Worm (Caenorhabditis elegans) whole organism, L4 larva: ENCODE results near the gene T26E4.9.

Experiments
- D1046.2 ChIP-seq: fragments of 200-800 bp; sonication (Bioruptor generic); IDR thresholded peaks from 2 replicates; pipeline ENCODE4 v1.3.6; 2022; ENCODE audit warnings: missing genetic modification characterization, missing compliant biosample characterization
- F10B5.3 ChIP-seq: sonication (generic microtip); optimal IDR thresholded peaks from 2 replicates; lab custom pipeline; 2016; ENCODE audit warnings: mild to moderate bottlenecking, missing genetic modification characterization, missing compliant biosample characterization
- F37D6.2 ChIP-seq: sonication (generic microtip); optimal IDR thresholded peaks from 2 replicates; lab custom pipeline; 2016; ENCODE audit warnings: mild to moderate bottlenecking, missing genetic modification characterization, missing compliant biosample characterization
- Y75B8A.6 ChIP-seq: fragments of 200-800 bp; sonication (Bioruptor generic); IDR thresholded peaks from 2 replicates; pipeline ENCODE4 v1.3.6; 2022; ENCODE audit warnings: missing genetic modification reagents, missing genetic modification characterization, missing compliant biosample characterization
- aha-1 ChIP-seq: fragments of 150-350 bp; peaks from one replicate; lab custom pipeline; 2014; ENCODE audit warnings: missing biosample characterization, missing genetic modification characterization
- arid-1 ChIP-seq: fragments of 200-800 bp; sonication (Bioruptor generic); conservative IDR thresholded peaks from 2 replicates; pipeline ENCODE4 v1.3.6; 2022; ENCODE audit warnings: missing genetic modification reagents, missing genetic modification characterization, missing compliant biosample characterization
- ceh-28 ChIP-seq: fragments of 150-350 bp; optimal IDR thresholded peaks from 2 replicates; lab custom pipeline; 2014; ENCODE audit warnings: missing biosample characterization, missing genetic modification reagents, missing genetic modification characterization
- ceh-44 ChIP-seq: fragments of 200-800 bp; sonication (Bioruptor generic); IDR thresholded peaks from 2 replicates; pipeline ENCODE4 v1.3.6; 2022; ENCODE audit warnings: missing genetic modification reagents, missing genetic modification characterization, missing compliant biosample characterization
- ces-1 ChIP-seq: fragments of 150-350 bp; sonication (generic microtip); optimal IDR thresholded peaks from 4 replicates; lab custom pipeline; 2014; ENCODE audit warnings: missing biosample characterization, missing genetic modification reagents, missing genetic modification characterization
- cey-2 ChIP-seq: sonication (generic microtip); optimal IDR thresholded peaks from 3 replicates; lab custom pipeline; 2017; ENCODE audit warnings: missing genetic modification characterization, mild to moderate bottlenecking, missing compliant biosample characterization, antibody characterized with exemption, borderline replicate concordance; ENCODE audit not compliant: insufficient read depth
- daf-12 ChIP-seq: fragments of 150-350 bp; optimal IDR thresholded peaks from 2 replicates; lab custom pipeline; 2014; ENCODE audit warnings: missing biosample characterization, missing genetic modification reagents, missing genetic modification characterization
- daf-19 ChIP-seq: fragments of 200-800 bp; sonication (Bioruptor generic); conservative IDR thresholded peaks from 2 replicates; pipeline ENCODE4 v1.3.6; 2022; ENCODE audit warnings: missing genetic modification characterization, missing compliant biosample characterization
- daf-8 ChIP-seq: fragments of 200-800 bp; sonication (Bioruptor generic); IDR thresholded peaks from 2 replicates; pipeline ENCODE4 v1.3.6; 2022; ENCODE audit warnings: missing genetic modification characterization, missing compliant biosample characterization
- dmd-6 ChIP-seq: fragments of 200-800 bp; sonication (Bioruptor generic); IDR thresholded peaks from 2 replicates; pipeline ENCODE4 v1.3.6; 2022; ENCODE audit warnings: missing genetic modification reagents, missing genetic modification characterization, missing compliant biosample characterization
- dmd-8 ChIP-seq: fragments of 200-800 bp; sonication (Bioruptor generic); IDR thresholded peaks from 2 replicates; pipeline ENCODE4 v1.3.6; 2022; ENCODE audit warnings: missing genetic modification characterization, missing compliant biosample characterization
- dve-1 ChIP-seq: sonication (generic microtip); optimal IDR thresholded peaks from 2 replicates; lab custom pipeline; 2017; ENCODE audit warnings: antibody characterized with exemption, mild to moderate bottlenecking, missing genetic modification characterization, missing compliant biosample characterization; ENCODE audit not compliant: insufficient read depth
- egl-43 ChIP-seq: fragments of 200-800 bp; sonication (Bioruptor generic); IDR thresholded peaks from 2 replicates; pipeline ENCODE4 v1.3.6; 2022; ENCODE audit warnings: missing genetic modification reagents, missing genetic modification characterization, missing compliant biosample characterization
- fos-1 ChIP-seq: fragments of 150-350 bp; optimal IDR thresholded peaks from 2 replicates; lab custom pipeline; 2014; ENCODE audit warnings: missing biosample characterization, missing genetic modification characterization
- hlh-11 ChIP-seq: fragments of 200-800 bp; sonication (Bioruptor generic); optimal IDR thresholded peaks from 2 replicates; lab custom pipeline; 2018; ENCODE audit warnings: mild to moderate bottlenecking, missing genetic modification characterization, missing compliant biosample characterization
- hmg-1.1 ChIP-seq: fragments of 200-800 bp; sonication (Bioruptor generic); IDR thresholded peaks from 2 replicates; pipeline ENCODE4 v1.3.6; 2022; ENCODE audit warnings: missing genetic modification reagents, missing genetic modification characterization, missing compliant biosample characterization
- jun-1 ChIP-seq: fragments of 150-350 bp; optimal IDR thresholded peaks from 2 replicates; lab custom pipeline; 2014; ENCODE audit warnings: missing biosample characterization, missing genetic modification reagents, missing genetic modification characterization
- lim-7 ChIP-seq: fragments of 200-800 bp; sonication (Bioruptor generic); IDR thresholded peaks from 2 replicates; pipeline ENCODE4 v1.3.6; 2022; ENCODE audit warnings: missing genetic modification characterization, missing compliant biosample characterization
- lin-13 ChIP-seq: fragments of 150-350 bp; optimal IDR thresholded peaks from 2 replicates; lab custom pipeline; 2014; ENCODE audit warnings: missing biosample characterization, missing genetic modification reagents, missing genetic modification characterization
- lin-15B ChIP-seq: fragments of 150-350 bp; sonication (generic microtip); optimal IDR thresholded peaks from 3 replicates; lab custom pipeline; 2014; ENCODE audit warnings: missing biosample characterization, missing genetic modification characterization
- lin-38 ChIP-seq: fragments of 200-800 bp; sonication (Bioruptor generic); IDR thresholded peaks from 2 replicates; pipeline ENCODE4 v1.3.6; 2022; ENCODE audit warnings: missing genetic modification reagents, missing genetic modification characterization, missing compliant biosample characterization
- lir-3 ChIP-seq: sonication (generic microtip); optimal IDR thresholded peaks from 2 replicates; lab custom pipeline; 2016; ENCODE audit warnings: mild to moderate bottlenecking, missing genetic modification characterization, missing compliant biosample characterization
- lsy-2 ChIP-seq, 2 experiments: fragments of 150-350 bp in 1 of 2; sonication (generic microtip) in 1 of 2; optimal IDR thresholded peaks; 2 replicates each; lab custom pipeline; 2014 to 2017; ENCODE audit warnings: missing biosample characterization in 2 of 2, missing genetic modification characterization in 2 of 2
- mdl-1 ChIP-seq, 2 experiments: fragments of 150-350 bp in 1 of 2; sonication (generic microtip) in 1 of 2; optimal IDR thresholded peaks; 2 replicates each; lab custom pipeline; 2014 to 2017; ENCODE audit warnings: missing biosample characterization in 2 of 2, missing genetic modification characterization in 2 of 2
- mep-1 ChIP-seq: fragments of 150-350 bp; sonication (generic microtip); optimal IDR thresholded peaks from 3 replicates; lab custom pipeline; 2014; ENCODE audit warnings: missing biosample characterization, missing genetic modification characterization
- nhr-102 ChIP-seq: sonication (generic microtip); optimal IDR thresholded peaks from 2 replicates; lab custom pipeline; 2016; ENCODE audit warnings: mild to moderate bottlenecking, missing genetic modification characterization, moderate library complexity, missing compliant biosample characterization
- nhr-111 ChIP-seq: fragments of 200-800 bp; sonication (Bioruptor generic); optimal IDR thresholded peaks from 2 replicates; lab custom pipeline; 2018; ENCODE audit warnings: mild to moderate bottlenecking, missing genetic modification characterization, missing compliant biosample characterization
- nhr-237 ChIP-seq: sonication (generic microtip); optimal IDR thresholded peaks from 2 replicates; lab custom pipeline; 2017; ENCODE audit warnings: missing biosample characterization, missing genetic modification characterization
- nhr-28 ChIP-seq: fragments of 150-350 bp; optimal IDR thresholded peaks from 2 replicates; lab custom pipeline; 2014; ENCODE audit warnings: missing biosample characterization, missing genetic modification characterization
- nhr-48 ChIP-seq: sonication (generic microtip); optimal IDR thresholded peaks from 2 replicates; lab custom pipeline; 2016; ENCODE audit warnings: mild to moderate bottlenecking, missing genetic modification characterization, missing compliant biosample characterization
- nhr-76 ChIP-seq: fragments of 150-350 bp; optimal IDR thresholded peaks from 2 replicates; lab custom pipeline; 2014; ENCODE audit warnings: missing biosample characterization, missing genetic modification characterization
- nhr-77 ChIP-seq: fragments of 150-350 bp; optimal IDR thresholded peaks from 2 replicates; lab custom pipeline; 2014; ENCODE audit warnings: missing biosample characterization, missing genetic modification characterization
- pha-4 ChIP-seq, 2 experiments: fragments of 150-350 bp in 1 of 2; fragments of 200-800 bp in 1 of 2; sonication (Bioruptor generic) in 1 of 2; IDR thresholded peaks in 1 of 2; optimal IDR thresholded peaks in 1 of 2; 2 replicates each; pipeline versions ENCODE4 v1.3.6 to Lab custom; 2014 to 2022; ENCODE audit warnings: missing genetic modification characterization in 2 of 2, missing genetic modification reagents in 2 of 2, missing biosample characterization in 1 of 2, missing compliant biosample characterization in 1 of 2
- php-3 ChIP-seq: fragments of 200-800 bp; sonication (Bioruptor generic); IDR thresholded peaks from 2 replicates; pipeline ENCODE4 v1.3.6; 2022; ENCODE audit warnings: missing genetic modification reagents, missing genetic modification characterization, missing compliant biosample characterization
- pqm-1 ChIP-seq: sonication (generic microtip); optimal IDR thresholded peaks from 2 replicates; lab custom pipeline; 2017; ENCODE audit warnings: missing biosample characterization, missing genetic modification characterization
- saeg-2 ChIP-seq: fragments of 200-800 bp; sonication (Bioruptor generic); IDR thresholded peaks from 2 replicates; pipeline ENCODE4 v1.3.6; 2022; ENCODE audit warnings: missing genetic modification reagents, missing genetic modification characterization, missing compliant biosample characterization
- sdz-12 ChIP-seq: fragments of 200-800 bp; sonication (Bioruptor generic); optimal IDR thresholded peaks from 2 replicates; lab custom pipeline; 2018; ENCODE audit warnings: mild to moderate bottlenecking, missing genetic modification characterization, missing compliant biosample characterization
- snpc-1.2 ChIP-seq: fragments of 200-800 bp; sonication (Bioruptor generic); IDR thresholded peaks from 2 replicates; pipeline ENCODE4 v1.3.6; 2022; ENCODE audit warnings: missing genetic modification reagents, missing genetic modification characterization, missing compliant biosample characterization
- snpc-4 ChIP-seq: fragments of 150-350 bp; optimal IDR thresholded peaks from 2 replicates; lab custom pipeline; 2014; ENCODE audit warnings: missing biosample characterization, missing genetic modification characterization
- spr-1 ChIP-seq: sonication (generic microtip); optimal IDR thresholded peaks from 2 replicates; lab custom pipeline; 2016; ENCODE audit warnings: mild to moderate bottlenecking, missing genetic modification characterization, missing compliant biosample characterization
- unc-130 ChIP-seq: sonication (generic microtip); optimal IDR thresholded peaks from 2 replicates; lab custom pipeline; 2016; ENCODE audit warnings: missing genetic modification reagents, missing genetic modification characterization, missing compliant biosample characterization
- unc-39 ChIP-seq: sonication (generic microtip); optimal IDR thresholded peaks from 2 replicates; lab custom pipeline; 2017; ENCODE audit warnings: missing biosample characterization, missing genetic modification characterization
- zag-1 ChIP-seq: fragments of 150-350 bp; optimal IDR thresholded peaks from 2 replicates; lab custom pipeline; 2014; ENCODE audit warnings: missing biosample characterization, missing genetic modification characterization
- zfp-2 ChIP-seq: sonication (generic microtip); optimal IDR thresholded peaks from 2 replicates; lab custom pipeline; 2016; ENCODE audit warnings: mild to moderate bottlenecking, missing genetic modification characterization, missing compliant biosample characterization
- zfp-3 ChIP-seq: fragments of 200-800 bp; sonication (Bioruptor generic); conservative IDR thresholded peaks from 2 replicates; pipeline ENCODE4 v1.3.6; 2022; ENCODE audit warnings: missing genetic modification reagents, missing genetic modification characterization, missing compliant biosample characterization
- zip-11 ChIP-seq: fragments of 200-800 bp; sonication (Bioruptor generic); IDR thresholded peaks from 2 replicates; pipeline ENCODE4 v1.3.6; 2022; ENCODE audit warnings: missing genetic modification characterization, missing compliant biosample characterization
- ztf-7 ChIP-seq: fragments of 150-350 bp; optimal IDR thresholded peaks from 2 replicates; lab custom pipeline; 2014; ENCODE audit warnings: missing biosample characterization, missing genetic modification characterization

The T26E4.9 gene

ce11 chrV:15766122-15766594 lies 36.4 kb downstream of the T26E4.9 start, which contains the start of the genes haf-3 and F57A10.2 (continued):
- TF ChIP-seq lin-13: peak; percentile 83
- TF ChIP-seq unc-130 (GFP tag; lab: Kevin White, UChicago): no peak
- TF ChIP-seq pqm-1 (tag; lab: Kevin White, UChicago): no peak
- peak; percentile 76 for TF ChIP-seq aha-1
- TF ChIP-seq daf-19 (GFP tag; lab: Robert Waterston, UW): no peak
- TF ChIP-seq fos-1 (tag; lab: Kevin White, UChicago): no peak
- TF ChIP-seq unc-39 (tag; lab: Kevin White, UChicago): no peak
- TF ChIP-seq mdl-1 (tag; optimal IDR thresholded peaks at IDR 0.05; lab: Kevin White, UChicago): peak in 1 of 2 experiments; percentile 21
- TF ChIP-seq ztf-7: peak; percentile 81
- peak; percentile 34 for TF ChIP-seq snpc-4
- peak; percentile 73 for TF ChIP-seq nhr-28
- TF ChIP-seq sdz-12 (GFP tag; lab: Kevin White, UChicago): no peak
- no peak for TF ChIP-seq ceh-44
- TF ChIP-seq zip-11: no peak
- TF ChIP-seq lim-7 (GFP tag; lab: Robert Waterston, UW): no peak
- TF ChIP-seq nhr-237 (tag; lab: Kevin White, UChicago): no peak
- no peak for TF ChIP-seq daf-12 (tag; lab: Kevin White, UChicago)
- TF ChIP-seq hmg-1.1: peak; percentile 79
- TF ChIP-seq pha-4 (GFP tag; IDR thresholded peaks at IDR 0.05; lab: Robert Waterston, UW): peak; percentile 73
- TF ChIP-seq pha-4 (tag; optimal IDR thresholded peaks at IDR 0.05; lab: Kevin White, UChicago): peak; percentile 46
- peak; percentile 70 for TF ChIP-seq snpc-1.2 (GFP tag; lab: Robert Waterston, UW)
- peak; percentile 75 for TF ChIP-seq nhr-48 (tag; lab: Kevin White, UChicago)
- no peak for TF ChIP-seq daf-8 (GFP tag; lab: Robert Waterston, UW)
- TF ChIP-seq mep-1 (tag; lab: Kevin White, UChicago): peak; percentile 94
- peak; percentile 82 for TF ChIP-seq hlh-11
- peak; percentile 6 for TF ChIP-seq ces-1 (GFP tag; lab: Kevin White, UChicago)
- TF ChIP-seq nhr-77: peak; percentile 90
- TF ChIP-seq dve-1 (tag; lab: Kevin White, UChicago): peak; percentile 95
- no peak for TF ChIP-seq saeg-2 (GFP tag; lab: Robert Waterston, UW)
- peak; percentile 90 for TF ChIP-seq lin-38 (GFP tag; lab: Robert Waterston, UW)
- peak; percentile 68; the same call in 1 of the 2 replicates for TF ChIP-seq php-3
- TF ChIP-seq ceh-28 (tag; lab: Kevin White, UChicago): no peak
- TF ChIP-seq egl-43 (GFP tag; lab: Robert Waterston, UW): no peak
- no peak for TF ChIP-seq nhr-76 (tag; lab: Kevin White, UChicago)
- peak; percentile 62 for TF ChIP-seq jun-1 (tag; lab: Kevin White, UChicago)
- TF ChIP-seq nhr-111 (GFP tag; lab: Kevin White, UChicago): no peak
- peak; percentile 77 for TF ChIP-seq F37D6.2 (tag; lab: Kevin White, UChicago)
- TF ChIP-seq arid-1: 0 out of 2 replicates have a peak, but pooled peaks have one; percentile 37
- peak; percentile 89 for TF ChIP-seq dmd-6 (GFP tag; lab: Robert Waterston, UW)
- TF ChIP-seq F10B5.3: peak; percentile 71
- TF ChIP-seq lir-3: no peak
- TF ChIP-seq dmd-8 (GFP tag; lab: Robert Waterston, UW): no peak
- TF ChIP-seq Y75B8A.6 (GFP tag; lab: Robert Waterston, UW): no peak
- TF ChIP-seq cey-2: no peak
- 0 out of 2 replicates have a peak, but pooled peaks have one; percentile 36 for TF ChIP-seq D1046.2 (GFP tag; lab: Robert Waterston, UW)
- no peak for TF ChIP-seq zag-1 (tag; lab: Kevin White, UChicago)
- peak; percentile 10 for TF ChIP-seq zfp-2
- TF ChIP-seq lin-15B (tag; lab: Kevin White, UChicago): peak; percentile 68
- TF ChIP-seq zfp-3: peak; percentile 63; the same call in 1 of the 2 replicates
- peak in 1 of 2 experiments; percentile 95 for TF ChIP-seq lsy-2 (tag; optimal IDR thresholded peaks at IDR 0.05; lab: Kevin White, UChicago)
- TF ChIP-seq spr-1 (tag; lab: Kevin White, UChicago): peak; percentile 78
- peak; percentile 92 for TF ChIP-seq nhr-102 (tag; lab: Kevin White, UChicago)
